Fruit fly (Drosophila melanogaster): ENCODE results near the gene CG14238.

DNA sequence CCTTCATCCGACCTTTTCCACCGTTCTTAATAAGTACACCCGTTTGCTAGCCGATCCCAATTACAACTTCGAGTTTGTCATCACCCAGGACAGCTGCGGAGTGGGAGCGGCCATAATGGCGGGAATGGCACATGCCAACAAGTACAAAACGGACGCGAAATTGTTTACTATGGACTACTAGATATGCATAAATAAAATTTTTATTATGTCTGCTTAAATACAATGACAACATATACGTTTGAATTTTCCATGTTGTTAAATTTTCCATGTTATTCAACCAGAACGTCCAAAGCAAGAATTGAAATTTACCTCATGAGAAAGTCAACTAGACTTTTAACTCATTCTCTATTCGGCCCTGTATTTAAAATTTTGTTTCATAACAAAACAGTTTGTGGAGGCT lies 7.7 kb upstream of the CG14238 start, which contains the start of gene Hex-t2:
- TF ChIP-seq CG8478 (optimal IDR thresholded peaks at IDR 0.05) (no peak), CTCF (optimal IDR thresholded peaks at IDR 0.05) (no peak)

Data from S2 (cell line).